Fruit fly (Drosophila melanogaster) whole organism, embryonic: ENCODE measurements around the gene CG32188.

Experiments used
- BEAF-32 ChIP-seq: fragments of 200-800 bp; sonication (Bioruptor generic); optimal IDR thresholded peaks from 3 replicates; lab custom pipeline; 2017; ENCODE audit warnings: missing biosample characterization, missing genetic modification characterization, mild to moderate bottlenecking, moderate library complexity, missing genetic modification reagents
- Bteb2 ChIP-seq: fragments of 200-800 bp; sonication (Bioruptor generic); optimal IDR thresholded peaks from 2 replicates; lab custom pipeline; 2016; ENCODE audit warnings: missing biosample characterization, missing genetic modification characterization
- CG10462 ChIP-seq: fragments of 200-800 bp; sonication (Bioruptor generic); optimal IDR thresholded peaks from 2 replicates; lab custom pipeline; 2016; ENCODE audit warnings: missing biosample characterization, missing genetic modification characterization
- CG13296 ChIP-seq: fragments of 200-800 bp; sonication (Bioruptor generic); optimal IDR thresholded peaks from 3 replicates; lab custom pipeline; 2018; ENCODE audit warnings: missing biosample characterization, mild to moderate bottlenecking, missing genetic modification characterization
- CG13894 ChIP-seq: fragments of 200-800 bp; sonication (Bioruptor generic); optimal IDR thresholded peaks from 3 replicates; lab custom pipeline; 2018; ENCODE audit warnings: missing biosample characterization, mild to moderate bottlenecking, missing genetic modification characterization, moderate library complexity
- CG17361 ChIP-seq: fragments of 200-800 bp; sonication (Bioruptor generic); IDR thresholded peaks from 3 replicates; pipeline ENCODE4 v1.3.6; 2022; ENCODE audit warnings: missing biosample characterization, missing genetic modification characterization
- CG17802 ChIP-seq: fragments of 200-800 bp; sonication (Bioruptor generic); optimal IDR thresholded peaks from 2 replicates; lab custom pipeline; 2018; ENCODE audit warnings: missing biosample characterization, mild to moderate bottlenecking, missing genetic modification characterization, moderate library complexity
- CG18011 ChIP-seq: fragments of 200-800 bp; sonication (Bioruptor generic); optimal IDR thresholded peaks from 2 replicates; lab custom pipeline; 2017; ENCODE audit warnings: missing biosample characterization, missing genetic modification characterization, mild to moderate bottlenecking, moderate library complexity, missing genotype
- CG2129 ChIP-seq: fragments of 200-800 bp; sonication (Bioruptor generic); IDR thresholded peaks from 2 replicates; pipeline ENCODE4 v1.3.6; 2022; ENCODE audit warnings: missing biosample characterization, missing genetic modification characterization; ENCODE audit not compliant: partially characterized antibody
- CG30403 ChIP-seq: fragments of 200-800 bp; sonication (Bioruptor generic); optimal IDR thresholded peaks from 3 replicates; lab custom pipeline; 2016; ENCODE audit warnings: missing biosample characterization, missing genetic modification characterization
- CG34224 ChIP-seq: fragments of 200-800 bp; sonication (Bioruptor generic); IDR thresholded peaks from 3 replicates; pipeline ENCODE4 v1.3.6; 2022; ENCODE audit warnings: missing biosample characterization, missing genetic modification characterization; ENCODE audit not compliant: partially characterized antibody
- CG4424 ChIP-seq: fragments of 200-800 bp; sonication (Bioruptor generic); optimal IDR thresholded peaks from 3 replicates; lab custom pipeline; 2016; ENCODE audit warnings: missing biosample characterization, missing genetic modification characterization
- CG6791 ChIP-seq: fragments of 200-800 bp; sonication (Bioruptor generic); IDR thresholded peaks from 3 replicates; pipeline ENCODE4 v1.3.6; 2022; ENCODE audit warnings: missing biosample characterization, missing genetic modification characterization; ENCODE audit not compliant: partially characterized antibody
- CG6854 ChIP-seq: fragments of 200-800 bp; sonication (Bioruptor generic); optimal IDR thresholded peaks from 3 replicates; lab custom pipeline; 2017; ENCODE audit warnings: missing biosample characterization, mild to moderate bottlenecking, missing genetic modification characterization
- CG8290 ChIP-seq, 3 experiments: fragments of 200-800 bp; sonication (Bioruptor generic); optimal IDR thresholded peaks; 2 replicates each; lab custom pipeline; 2016 to 2019; ENCODE audit warnings: missing biosample characterization in 3 of 3, missing genetic modification characterization in 3 of 3, mild to moderate bottlenecking in 2 of 3, moderate library complexity in 1 of 3
- CG8359 ChIP-seq: fragments of 200-800 bp; sonication (Bioruptor generic); optimal IDR thresholded peaks from 2 replicates; lab custom pipeline; 2017; ENCODE audit warnings: missing biosample characterization, mild to moderate bottlenecking, missing genetic modification characterization, borderline replicate concordance
- Dll ChIP-seq: fragments of 200-800 bp; sonication (Bioruptor generic); IDR thresholded peaks from 4 replicates; pipeline ENCODE4 v1.3.6; 2022; ENCODE audit warnings: missing biosample characterization, missing genetic modification characterization; ENCODE audit not compliant: partially characterized antibody
- Dp ChIP-seq: fragments of 200-800 bp; sonication (Bioruptor generic); optimal IDR thresholded peaks from 2 replicates; lab custom pipeline; 2018; ENCODE audit warnings: missing biosample characterization, mild to moderate bottlenecking, missing genetic modification characterization, moderate library complexity
- ERR ChIP-seq: fragments of 200-800 bp; sonication (Bioruptor generic); optimal IDR thresholded peaks from 2 replicates; lab custom pipeline; 2016; ENCODE audit warnings: missing biosample characterization, missing genetic modification characterization
- Eip74EF ChIP-seq, 2 experiments: fragments of 200-800 bp in 1 of 2; fragments of >200 bp in 1 of 2; sonication (Bioruptor generic) in 1 of 2; optimal IDR thresholded peaks; 2 replicates each; lab custom pipeline; 2017 to 2019; ENCODE audit warnings: missing biosample characterization in 2 of 2, missing genetic modification characterization in 2 of 2, mild to moderate bottlenecking in 1 of 2, moderate library complexity in 1 of 2
- Lpt ChIP-seq: fragments of >200 bp; optimal IDR thresholded peaks from 2 replicates; lab custom pipeline; 2018; ENCODE audit warnings: missing biosample characterization, missing genetic modification characterization
- MTF-1 ChIP-seq: fragments of 200-800 bp; sonication (Bioruptor generic); optimal IDR thresholded peaks from 2 replicates; lab custom pipeline; 2018; ENCODE audit warnings: missing biosample characterization, mild to moderate bottlenecking, missing genetic modification characterization, borderline replicate concordance
- Myb ChIP-seq: fragments of 200-800 bp; sonication (Bioruptor generic); optimal IDR thresholded peaks from 2 replicates; lab custom pipeline; 2016; ENCODE audit warnings: missing biosample characterization, missing genetic modification characterization
- Nf-YA ChIP-seq: fragments of 200-800 bp; sonication (Bioruptor generic); IDR thresholded peaks from 2 replicates; pipeline ENCODE4 v1.3.6; 2022; ENCODE audit warnings: missing biosample characterization, missing genetic modification characterization
- Nf-YC ChIP-seq: fragments of 200-800 bp; optimal IDR thresholded peaks from 3 replicates; lab custom pipeline; 2019; ENCODE audit warnings: missing biosample characterization, mild to moderate bottlenecking, missing genetic modification characterization, moderate library complexity
- Usf ChIP-seq: fragments of 200-800 bp; sonication (Bioruptor generic); optimal IDR thresholded peaks from 2 replicates; lab custom pipeline; 2017; ENCODE audit warnings: missing genotype, missing biosample characterization, missing genetic modification characterization
- YL-1 ChIP-seq: fragments of 200-800 bp; sonication (Bioruptor generic); optimal IDR thresholded peaks from 3 replicates; lab custom pipeline; 2017; ENCODE audit warnings: missing biosample characterization, mild to moderate bottlenecking, missing genetic modification characterization
- ac ChIP-seq: fragments of 200-800 bp; sonication (Bioruptor generic); optimal IDR thresholded peaks from 3 replicates; lab custom pipeline; 2017; ENCODE audit warnings: missing biosample characterization, mild to moderate bottlenecking, missing genetic modification characterization
- aop ChIP-seq: fragments of 200-800 bp; sonication (Bioruptor generic); IDR thresholded peaks from 2 replicates; pipeline ENCODE4 v1.3.6; 2022; ENCODE audit warnings: missing biosample characterization, missing genetic modification characterization
- ci ChIP-seq: fragments of 200-800 bp; sonication (Bioruptor generic); IDR thresholded peaks from 3 replicates; pipeline ENCODE4 v1.3.6; 2022; ENCODE audit warnings: missing biosample characterization, missing genetic modification characterization
- crp ChIP-seq, 2 experiments: fragments of 200-800 bp; sonication (Bioruptor generic); optimal IDR thresholded peaks; 2 replicates in 1 of 2; 3 replicates in 1 of 2; lab custom pipeline; 2017; ENCODE audit warnings: missing biosample characterization in 2 of 2, missing genetic modification characterization in 2 of 2, mild to moderate bottlenecking in 1 of 2, moderate library complexity in 1 of 2
- dm ChIP-seq: fragments of 200-800 bp; sonication (Bioruptor generic); optimal IDR thresholded peaks from 3 replicates; lab custom pipeline; 2016; ENCODE audit warnings: missing biosample characterization, missing genetic modification characterization
- dmrt99B ChIP-seq: fragments of 200-800 bp; sonication (Bioruptor generic); optimal IDR thresholded peaks from 2 replicates; lab custom pipeline; 2018; ENCODE audit warnings: missing biosample characterization, mild to moderate bottlenecking, missing genetic modification characterization, moderate library complexity
- gem ChIP-seq: fragments of 200-800 bp; sonication (Bioruptor generic); optimal IDR thresholded peaks from 2 replicates; lab custom pipeline; 2019; ENCODE audit warnings: missing biosample characterization, mild to moderate bottlenecking, missing genetic modification characterization, moderate library complexity
- h ChIP-seq: fragments of >200 bp; optimal IDR thresholded peaks from 2 replicates; lab custom pipeline; 2017
- jigr1 ChIP-seq: fragments of 200-800 bp; sonication (Bioruptor generic); IDR thresholded peaks from 3 replicates; pipeline ENCODE4 v1.3.6; 2022; ENCODE audit warnings: missing biosample characterization, missing genetic modification characterization
- jing ChIP-seq: fragments of 200-800 bp; sonication (Bioruptor generic); optimal IDR thresholded peaks from 2 replicates; lab custom pipeline; 2018; ENCODE audit warnings: missing biosample characterization, mild to moderate bottlenecking, missing genetic modification characterization
- knrl ChIP-seq: fragments of 200-800 bp; sonication (Bioruptor generic); IDR thresholded peaks from 3 replicates; pipeline ENCODE4 v1.3.6; 2022; ENCODE audit warnings: missing biosample characterization, missing genetic modification characterization; ENCODE audit not compliant: partially characterized antibody
- mld ChIP-seq: fragments of 200-800 bp; sonication (Bioruptor generic); IDR thresholded peaks from 3 replicates; pipeline ENCODE4 v1.3.6; 2022; ENCODE audit warnings: missing biosample characterization, missing genetic modification characterization; ENCODE audit not compliant: partially characterized antibody
- pfk ChIP-seq: fragments of 200-800 bp; sonication (Bioruptor generic); optimal IDR thresholded peaks from 2 replicates; lab custom pipeline; 2018; ENCODE audit warnings: missing biosample characterization, mild to moderate bottlenecking, missing genetic modification characterization, moderate library complexity
- prd ChIP-seq, 3 experiments: fragments of >200 bp in 2 of 3; fragments of 200-800 bp in 1 of 3; sonication (Bioruptor generic) in 1 of 3; optimal IDR thresholded peaks in 2 of 3; IDR thresholded peaks in 1 of 3; 2 replicates in 2 of 3; 3 replicates in 1 of 3; pipeline versions ENCODE4 v1.3.6 to Lab custom; 2017 to 2022; ENCODE audit warnings: missing biosample characterization in 1 of 3, missing genetic modification characterization in 1 of 3
- repo ChIP-seq: fragments of 200-800 bp; sonication (Bioruptor generic); optimal IDR thresholded peaks from 2 replicates; lab custom pipeline; 2016; ENCODE audit warnings: missing biosample characterization, missing genetic modification characterization
- salm ChIP-seq: fragments of 200-800 bp; sonication (Bioruptor generic); optimal IDR thresholded peaks from 2 replicates; lab custom pipeline; 2018; ENCODE audit warnings: missing biosample characterization, mild to moderate bottlenecking, missing genetic modification characterization
- sens-2 ChIP-seq: fragments of 200-800 bp; sonication (Bioruptor generic); IDR thresholded peaks from 2 replicates; pipeline ENCODE4 v1.3.6; 2022; ENCODE audit warnings: missing biosample characterization, missing genetic modification characterization
- shn ChIP-seq: fragments of 200-800 bp; sonication (Bioruptor generic); optimal IDR thresholded peaks from 3 replicates; lab custom pipeline; 2016; ENCODE audit warnings: missing biosample characterization, missing genetic modification characterization
- sob ChIP-seq: fragments of 200-800 bp; sonication (Bioruptor generic); IDR thresholded peaks from 2 replicates; pipeline ENCODE4 v1.3.6; 2022; ENCODE audit warnings: missing biosample characterization, missing genetic modification characterization
- tna ChIP-seq: fragments of 200-800 bp; sonication (Bioruptor generic); IDR thresholded peaks from 2 replicates; pipeline ENCODE4 v1.3.6; 2022; ENCODE audit warnings: missing biosample characterization, missing genetic modification characterization; ENCODE audit not compliant: partially characterized antibody
- unc-4 ChIP-seq: fragments of 200-800 bp; sonication (Bioruptor generic); IDR thresholded peaks from 2 replicates; pipeline ENCODE4 v1.3.6; 2022; ENCODE audit warnings: missing biosample characterization, missing genetic modification characterization; ENCODE audit not compliant: partially characterized antibody
- vvl ChIP-seq: fragments of 200-800 bp; sonication (Bioruptor generic); IDR thresholded peaks from 2 replicates; pipeline ENCODE4 v1.3.6; 2022; ENCODE audit warnings: missing biosample characterization, missing genetic modification characterization

The CG32188 gene

dm6 chr3L:17846982-17847355 lies 13.5 kb upstream of the CG32188 start (continued):
- peak; percentile 66; the same call in 1 of the 3 replicates for TF ChIP-seq mld (GFP tag; lab: Robert Waterston, UW)
- no peak for TF ChIP-seq ERR (GFP tag; lab: Kevin White, UChicago)
- no peak for TF ChIP-seq Nf-YA (GFP tag; lab: Robert Waterston, UW)
- no peak; the same call in 1 of the 2 replicates for TF ChIP-seq vvl
- TF ChIP-seq CG10462 (GFP tag; lab: Kevin White, UChicago), result no peak
- peak; percentile 76 for TF ChIP-seq Dll (GFP tag; lab: Robert Waterston, UW)
- TF ChIP-seq shn (GFP tag; lab: Kevin White, UChicago), result peak; percentile 10
- no peak for TF ChIP-seq BEAF-32 (GFP tag; lab: Kevin White, UChicago)
- peak; percentile 68 for TF ChIP-seq CG34224
- no peak for TF ChIP-seq sens-2 (GFP tag; lab: Robert Waterston, UW)
- no peak for TF ChIP-seq CG17802 (tag; lab: Kevin White, UChicago)
- no peak for TF ChIP-seq CG4424
- TF ChIP-seq dmrt99B (tag; lab: Kevin White, UChicago), result no peak
- peak; percentile 87 for TF ChIP-seq CG6791 (GFP tag; lab: Robert Waterston, UW)
- no peak for TF ChIP-seq h (lab: Kevin White, UChicago)
- peak; percentile 54 for TF ChIP-seq CG2129 (GFP tag; lab: Robert Waterston, UW)
- TF ChIP-seq repo (GFP tag; lab: Kevin White, UChicago), result no peak
- no peak for TF ChIP-seq aop (GFP tag; lab: Robert Waterston, UW)
- TF ChIP-seq CG13296 (GFP tag; lab: Kevin White, UChicago), result no peak
- TF ChIP-seq YL-1 (GFP tag; lab: Kevin White, UChicago), result peak; percentile 61
- TF ChIP-seq tna (GFP tag; lab: Robert Waterston, UW), result peak; percentile 72
- no peak for TF ChIP-seq jigr1
- no peak for TF ChIP-seq CG17361 (GFP tag; lab: Robert Waterston, UW)
- TF ChIP-seq Nf-YC, result no peak
- no peak for TF ChIP-seq Lpt (GFP tag; lab: Kevin White, UChicago)
- TF ChIP-seq Dp (GFP tag; lab: Kevin White, UChicago), result peak; percentile 30
- TF ChIP-seq CG13894, result no peak
- TF ChIP-seq Eip74EF (GFP tag; optimal IDR thresholded peaks at IDR 0.05; lab: Kevin White, UChicago), result no peak
- TF ChIP-seq Bteb2 (GFP tag; lab: Kevin White, UChicago), result no peak
- TF ChIP-seq Usf, result no peak
- no peak for TF ChIP-seq CG8359 (GFP tag; lab: Kevin White, UChicago)
- no peak for TF ChIP-seq ac (GFP tag; lab: Kevin White, UChicago)
- no peak for TF ChIP-seq CG30403 (GFP tag; lab: Kevin White, UChicago)
- no peak for TF ChIP-seq CG18011 (GFP tag; lab: Kevin White, UChicago)
- no peak for TF ChIP-seq pfk
- no peak for TF ChIP-seq gem
- no peak for TF ChIP-seq dm (GFP tag; lab: Kevin White, UChicago)
- peak; percentile 54 for TF ChIP-seq Myb (GFP tag; lab: Kevin White, UChicago)
- peak in 1 of 2 experiments; percentile 25 for TF ChIP-seq crp (GFP tag; optimal IDR thresholded peaks at IDR 0.05; lab: Kevin White, UChicago)
- TF ChIP-seq ci (GFP tag; lab: Robert Waterston, UW), result no peak; the same call in 2 of the 3 replicates
- no peak for TF ChIP-seq prd (optimal IDR thresholded peaks at IDR 0.05; lab: Kevin White, UChicago)
- TF ChIP-seq prd (GFP tag; IDR thresholded peaks at IDR 0.05; lab: Robert Waterston, UW), result no peak
- peak; percentile 61; the same call in 2 of the 3 replicates for TF ChIP-seq knrl (GFP tag; lab: Robert Waterston, UW)
- peak; percentile 62 for TF ChIP-seq sob (GFP tag; lab: Robert Waterston, UW)
- peak; percentile 70 for TF ChIP-seq unc-4 (GFP tag; lab: Robert Waterston, UW)
- no peak for TF ChIP-seq CG8290 (GFP tag; optimal IDR thresholded peaks at IDR 0.05; lab: Kevin White, UChicago)
- TF ChIP-seq CG8290 (tag; optimal IDR thresholded peaks at IDR 0.05; lab: Kevin White, UChicago), result peak in 1 of 2 experiments; percentile 64
- no peak for TF ChIP-seq jing (GFP tag; lab: Kevin White, UChicago)
- no peak for TF ChIP-seq CG6854
- no peak for TF ChIP-seq MTF-1
- no peak for TF ChIP-seq salm (tag; lab: Kevin White, UChicago)
